Fruit fly (Drosophila melanogaster) whole organism, prepupa: ENCODE measurements around the gene X11L.

Experiments
- Blimp-1 ChIP-seq: fragments of 200-800 bp; sonication (Bioruptor generic); optimal IDR thresholded peaks from 3 replicates; lab custom pipeline; 2017; ENCODE audit warnings: missing biosample characterization, missing genetic modification characterization, mild to moderate bottlenecking, moderate library complexity, missing genetic modification reagents
- CG10631 ChIP-seq: fragments of 200-800 bp; sonication (Bioruptor generic); optimal IDR thresholded peaks from 2 replicates; lab custom pipeline; 2016; ENCODE audit warnings: missing biosample characterization, missing genetic modification characterization
- CG11294 ChIP-seq: fragments of 200-800 bp; sonication (Bioruptor generic); IDR thresholded peaks from 2 replicates; pipeline ENCODE4 v1.3.6; 2022; ENCODE audit warnings: missing biosample characterization, missing genetic modification characterization
- CG11762 ChIP-seq: fragments of 200-800 bp; sonication (Bioruptor generic); optimal IDR thresholded peaks from 3 replicates; lab custom pipeline; 2016; ENCODE audit warnings: missing biosample characterization, missing genetic modification characterization; ENCODE audit not compliant: insufficient read depth
- CG15336 ChIP-seq: fragments of 200-800 bp; sonication (Bioruptor generic); IDR thresholded peaks from 2 replicates; pipeline ENCODE4 v1.3.6; 2022; ENCODE audit warnings: missing biosample characterization, missing genetic modification characterization
- CG1621 ChIP-seq: fragments of 200-800 bp; sonication (Bioruptor generic); optimal IDR thresholded peaks from 3 replicates; lab custom pipeline; 2018; ENCODE audit warnings: missing biosample characterization, mild to moderate bottlenecking, missing genetic modification characterization
- CG16779 ChIP-seq: fragments of 200-800 bp; sonication (Bioruptor generic); optimal IDR thresholded peaks from 3 replicates; lab custom pipeline; 2017; ENCODE audit warnings: missing biosample characterization, mild to moderate bottlenecking, missing genetic modification characterization
- CG31627 ChIP-seq: fragments of 200-800 bp; sonication (Bioruptor generic); optimal IDR thresholded peaks from 3 replicates; lab custom pipeline; 2016; ENCODE audit warnings: missing biosample characterization, missing genetic modification characterization
- CG32006 ChIP-seq: fragments of 200-800 bp; sonication (Bioruptor generic); optimal IDR thresholded peaks from 3 replicates; lab custom pipeline; 2017; ENCODE audit warnings: missing biosample characterization, mild to moderate bottlenecking, missing genetic modification characterization
- CG34406 ChIP-seq: fragments of 200-800 bp; sonication (Bioruptor generic); optimal IDR thresholded peaks from 3 replicates; lab custom pipeline; 2016; ENCODE audit warnings: missing biosample characterization, missing genetic modification characterization
- CG3919 ChIP-seq: fragments of 200-800 bp; sonication (Bioruptor generic); optimal IDR thresholded peaks from 3 replicates; lab custom pipeline; 2016; ENCODE audit warnings: missing biosample characterization, missing genetic modification characterization
- CG6163 ChIP-seq: fragments of 200-800 bp; sonication (Bioruptor generic); IDR thresholded peaks from 3 replicates; pipeline ENCODE4 v1.3.6; 2022; ENCODE audit warnings: missing biosample characterization, missing genetic modification characterization
- CG6854 ChIP-seq: fragments of 200-800 bp; sonication (Bioruptor generic); optimal IDR thresholded peaks from 2 replicates; lab custom pipeline; 2017; ENCODE audit warnings: missing biosample characterization, mild to moderate bottlenecking, missing genetic modification characterization
- CG7368 ChIP-seq: fragments of 200-800 bp; sonication (Bioruptor generic); optimal IDR thresholded peaks from 3 replicates; lab custom pipeline; 2016; ENCODE audit warnings: missing biosample characterization, missing genetic modification characterization
- CG8319 ChIP-seq: fragments of 200-800 bp; sonication (Bioruptor generic); optimal IDR thresholded peaks from 3 replicates; lab custom pipeline; 2016; ENCODE audit warnings: missing biosample characterization, missing genetic modification characterization
- CG8632 ChIP-seq: fragments of 200-800 bp; sonication (Bioruptor generic); optimal IDR thresholded peaks from 3 replicates; lab custom pipeline; 2016; ENCODE audit warnings: missing biosample characterization, missing genetic modification characterization
- CG9139 ChIP-seq: fragments of 200-800 bp; sonication (Bioruptor generic); optimal IDR thresholded peaks from 3 replicates; lab custom pipeline; 2017; ENCODE audit warnings: missing biosample characterization, mild to moderate bottlenecking, missing genetic modification characterization
- Eip75B ChIP-seq: fragments of 200-800 bp; sonication (Bioruptor generic); optimal IDR thresholded peaks from 3 replicates; lab custom pipeline; 2016; ENCODE audit warnings: missing biosample characterization, missing genetic modification characterization
- Eip78C ChIP-seq: fragments of 200-800 bp; sonication (Bioruptor generic); peaks from one replicate; lab custom pipeline; 2016; ENCODE audit warnings: missing biosample characterization, missing genetic modification characterization
- Eip93F ChIP-seq: fragments of 200-800 bp; sonication (Bioruptor generic); optimal IDR thresholded peaks from 2 replicates; lab custom pipeline; 2016; ENCODE audit warnings: missing biosample characterization, mild to moderate bottlenecking, missing genetic modification characterization
- Ets21C ChIP-seq: fragments of 200-800 bp; sonication (Bioruptor generic); optimal IDR thresholded peaks from 3 replicates; lab custom pipeline; 2016; ENCODE audit warnings: missing biosample characterization, missing genetic modification characterization
- Hr38 ChIP-seq: sonication (Bioruptor generic); optimal IDR thresholded peaks from 2 replicates; lab custom pipeline; 2016; ENCODE audit warnings: missing biosample characterization, missing genetic modification characterization
- Hr39 ChIP-seq: fragments of 200-800 bp; sonication (Bioruptor generic); optimal IDR thresholded peaks from 2 replicates; lab custom pipeline; 2016; ENCODE audit warnings: missing biosample characterization, missing genetic modification characterization
- Hr4 ChIP-seq: fragments of 200-800 bp; sonication (Bioruptor generic); optimal IDR thresholded peaks from 3 replicates; lab custom pipeline; 2016; ENCODE audit warnings: missing biosample characterization, missing genetic modification characterization
- Lpt ChIP-seq: fragments of 200-800 bp; sonication (Bioruptor generic); optimal IDR thresholded peaks from 3 replicates; lab custom pipeline; 2016; ENCODE audit warnings: missing biosample characterization, missing genetic modification characterization
- OdsH ChIP-seq: fragments of 200-800 bp; sonication (Bioruptor generic); optimal IDR thresholded peaks from 3 replicates; lab custom pipeline; 2016; ENCODE audit warnings: missing biosample characterization, missing genetic modification characterization
- Smox ChIP-seq: fragments of 200-800 bp; sonication (Bioruptor generic); optimal IDR thresholded peaks from 3 replicates; lab custom pipeline; 2016; ENCODE audit warnings: missing biosample characterization, missing genetic modification characterization
- Sox102F ChIP-seq: fragments of 200-800 bp; sonication (Bioruptor generic); optimal IDR thresholded peaks from 2 replicates; lab custom pipeline; 2016; ENCODE audit warnings: missing biosample characterization, mild to moderate bottlenecking, missing genetic modification characterization
- Sox14 ChIP-seq: fragments of 200-800 bp; sonication (Bioruptor generic); optimal IDR thresholded peaks from 3 replicates; lab custom pipeline; 2016; ENCODE audit warnings: missing biosample characterization, missing genetic modification characterization
- Sox15 ChIP-seq: fragments of 200-800 bp; sonication (Bioruptor generic); optimal IDR thresholded peaks from 3 replicates; lab custom pipeline; 2016; ENCODE audit warnings: missing biosample characterization, missing genetic modification characterization
- achi ChIP-seq: fragments of 200-800 bp; sonication (Bioruptor generic); optimal IDR thresholded peaks from 3 replicates; lab custom pipeline; 2016; ENCODE audit warnings: missing biosample characterization, missing genetic modification characterization
- acj6 ChIP-seq: fragments of 200-800 bp; sonication (Bioruptor generic); optimal IDR thresholded peaks from 3 replicates; lab custom pipeline; 2016; ENCODE audit warnings: missing biosample characterization, missing genetic modification characterization
- cyc ChIP-seq: fragments of 200-800 bp; sonication (Bioruptor generic); optimal IDR thresholded peaks from 3 replicates; lab custom pipeline; 2016; ENCODE audit warnings: missing biosample characterization, missing genetic modification characterization
- dac ChIP-seq: fragments of 200-800 bp; sonication (Bioruptor generic); optimal IDR thresholded peaks from 2 replicates; lab custom pipeline; 2017; ENCODE audit warnings: missing biosample characterization, mild to moderate bottlenecking, missing genetic modification characterization
- dsx ChIP-seq: fragments of 200-800 bp; optimal IDR thresholded peaks from 3 replicates; lab custom pipeline; 2019; ENCODE audit warnings: missing biosample characterization, mild to moderate bottlenecking, missing genetic modification characterization, moderate library complexity; ENCODE audit not compliant: poor library complexity, severe bottlenecking
- eg ChIP-seq: fragments of 200-800 bp; sonication (Bioruptor generic); IDR thresholded peaks from 3 replicates; pipeline ENCODE4 v1.3.6; 2022; ENCODE audit warnings: missing biosample characterization, missing genetic modification characterization
- esn ChIP-seq: fragments of 200-800 bp; sonication (Bioruptor generic); optimal IDR thresholded peaks from 2 replicates; lab custom pipeline; 2016; ENCODE audit warnings: missing biosample characterization, mild to moderate bottlenecking, missing genetic modification characterization, moderate library complexity
- fd59A ChIP-seq: fragments of 200-800 bp; sonication (Bioruptor generic); optimal IDR thresholded peaks from 2 replicates; lab custom pipeline; 2017; ENCODE audit warnings: missing biosample characterization, mild to moderate bottlenecking, missing genetic modification characterization, missing genetic modification reagents
- fd85E ChIP-seq: fragments of 200-800 bp; sonication (Bioruptor generic); optimal IDR thresholded peaks from 3 replicates; lab custom pipeline; 2016; ENCODE audit warnings: missing biosample characterization, missing genetic modification characterization
- fkh ChIP-seq: fragments of 200-800 bp; sonication (Bioruptor generic); optimal IDR thresholded peaks from 3 replicates; lab custom pipeline; 2017; ENCODE audit warnings: missing biosample characterization, mild to moderate bottlenecking, missing genetic modification characterization, moderate library complexity
- lz ChIP-seq: fragments of 200-800 bp; sonication (Bioruptor generic); optimal IDR thresholded peaks from 3 replicates; lab custom pipeline; 2016; ENCODE audit warnings: missing biosample characterization, missing genetic modification characterization
- pdm3 ChIP-seq: fragments of 200-800 bp; sonication (Bioruptor generic); optimal IDR thresholded peaks from 3 replicates; lab custom pipeline; 2016; ENCODE audit warnings: missing biosample characterization, missing genetic modification characterization
- salr ChIP-seq, 2 experiments: fragments of 200-800 bp; sonication (Bioruptor generic); optimal IDR thresholded peaks; 3 replicates each; lab custom pipeline; 2016 to 2018; ENCODE audit warnings: missing biosample characterization in 2 of 2, missing genetic modification characterization in 2 of 2, mild to moderate bottlenecking in 1 of 2
- spab ChIP-seq: fragments of 200-800 bp; sonication (Bioruptor generic); optimal IDR thresholded peaks from 2 replicates; lab custom pipeline; 2017; ENCODE audit warnings: missing biosample characterization, mild to moderate bottlenecking, missing genetic modification characterization, missing genetic modification reagents
- ss ChIP-seq, 2 experiments: fragments of 200-800 bp; sonication (Bioruptor generic); optimal IDR thresholded peaks; 2 replicates in 1 of 2; 3 replicates in 1 of 2; lab custom pipeline; 2017 to 2018; ENCODE audit warnings: mild to moderate bottlenecking in 2 of 2, missing biosample characterization in 2 of 2, missing genetic modification characterization in 2 of 2, moderate library complexity in 1 of 2
- svp ChIP-seq: fragments of 200-800 bp; sonication (Bioruptor generic); peaks from one replicate; lab custom pipeline; 2016; ENCODE audit warnings: missing biosample characterization, missing genetic modification characterization
- topi ChIP-seq: fragments of 200-800 bp; sonication (Bioruptor generic); optimal IDR thresholded peaks from 3 replicates; lab custom pipeline; 2016; ENCODE audit warnings: missing biosample characterization, missing genetic modification characterization
- vri ChIP-seq: fragments of 200-800 bp; sonication (Bioruptor generic); optimal IDR thresholded peaks from 3 replicates; lab custom pipeline; 2016; ENCODE audit warnings: missing biosample characterization, mild to moderate bottlenecking, missing genetic modification characterization

Gene X11L

DNA sequence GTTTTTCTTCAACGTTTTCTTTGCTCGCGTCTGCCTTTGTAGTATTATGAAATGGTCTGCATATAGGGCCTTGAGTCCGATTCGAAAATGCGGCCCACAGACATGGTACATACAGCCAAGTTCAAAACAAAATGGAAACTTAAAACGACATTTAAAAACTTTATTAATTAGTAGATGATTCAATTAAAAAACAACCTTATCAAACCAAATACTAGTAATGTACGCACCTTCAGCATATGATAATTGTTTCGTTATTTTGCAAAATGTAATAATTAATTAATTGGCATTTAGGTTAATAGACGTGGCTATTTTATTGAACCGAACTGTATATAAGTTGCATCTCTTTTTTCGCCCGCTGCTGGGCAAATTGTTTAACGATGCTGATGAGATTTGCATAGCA lies 4.7 kb upstream of the X11L start (continued):
- TF ChIP-seq CG31627 (GFP tag; lab: Kevin White, UChicago): no peak
- TF ChIP-seq CG7368: no peak
- TF ChIP-seq dac: no peak
- TF ChIP-seq CG8632 (GFP tag; lab: Kevin White, UChicago): no peak
- no peak for TF ChIP-seq Blimp-1 (GFP tag; lab: Kevin White, UChicago)
- no peak for TF ChIP-seq Lpt
- peak in 1 of 2 experiments; percentile 19 for TF ChIP-seq ss (GFP tag; optimal IDR thresholded peaks at IDR 0.05; lab: Kevin White, UChicago)
- no peak for TF ChIP-seq fd85E (GFP tag; lab: Kevin White, UChicago)
- TF ChIP-seq CG15336: peak; percentile 60
- TF ChIP-seq svp (GFP tag; lab: Kevin White, UChicago): peak; percentile 62
- no peak for TF ChIP-seq spab (GFP tag; lab: Kevin White, UChicago)
- TF ChIP-seq acj6 (GFP tag; lab: Kevin White, UChicago): no peak
- TF ChIP-seq pdm3 (GFP tag; lab: Kevin White, UChicago): peak; percentile 16
- no peak for TF ChIP-seq Eip75B (GFP tag; lab: Kevin White, UChicago)
- peak; percentile 38 for TF ChIP-seq dsx (GFP tag; lab: Kevin White, UChicago)
- peak; percentile 47; the same call in 1 of the 3 replicates for TF ChIP-seq CG6163 (GFP tag; lab: Robert Waterston, UW)
- TF ChIP-seq CG32006 (GFP tag; lab: Kevin White, UChicago): no peak

DNA sequence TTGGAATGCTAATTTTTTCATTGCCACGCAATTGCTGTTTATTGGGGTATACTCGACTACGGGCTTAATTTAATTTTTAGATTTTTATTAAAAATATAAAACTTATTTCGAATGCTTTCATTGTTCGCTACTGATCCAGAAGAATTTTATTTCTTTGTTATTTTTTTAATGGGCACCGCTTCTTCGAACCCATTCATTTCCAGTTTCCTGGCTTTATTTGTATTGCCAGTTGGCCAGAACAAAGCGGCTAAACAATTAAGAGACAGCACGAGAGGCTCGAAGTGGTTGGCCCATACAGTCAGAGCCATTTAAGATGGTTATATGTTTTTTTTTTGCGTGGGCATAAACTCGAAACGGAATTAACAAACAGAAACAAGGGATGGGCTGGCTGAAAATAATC lies 3.6 kb upstream of the X11L start:
- TF ChIP-seq CG16779 (tag; lab: Kevin White, UChicago) (no peak), cyc (GFP tag; lab: Kevin White, UChicago) (peak; percentile 80), Sox102F (GFP tag; lab: Kevin White, UChicago) (peak; percentile 80), eg (GFP tag; lab: Robert Waterston, UW) (peak; percentile 80), OdsH (GFP tag; lab: Kevin White, UChicago) (peak; percentile 85), acj6 (GFP tag; lab: Kevin White, UChicago) (peak; percentile 80), Hr4 (GFP tag; lab: Kevin White, UChicago) (peak; percentile 55), fkh (GFP tag; lab: Kevin White, UChicago) (no peak), CG11294 (peak; percentile 39; the same call in 1 of the 2 replicates), topi (GFP tag; lab: Kevin White, UChicago) (peak; percentile 84), fd59A (peak; percentile 23), CG6163 (GFP tag; lab: Robert Waterston, UW) (peak; percentile 82), dac (peak; percentile 17), CG34406 (GFP tag; lab: Kevin White, UChicago) (peak; percentile 79), CG9139 (GFP tag; lab: Kevin White, UChicago) (peak; percentile 55), Hr38 (GFP tag; lab: Kevin White, UChicago) (no peak), vri (GFP tag; lab: Kevin White, UChicago) (peak; percentile 75), CG6854 (peak; percentile 59), Eip78C (peak; percentile 95), Lpt (peak; percentile 15), CG10631 (GFP tag; lab: Kevin White, UChicago) (peak; percentile 82), CG1621 (peak; percentile 23), esn (GFP tag; lab: Kevin White, UChicago) (peak; percentile 88), Sox15 (GFP tag; lab: Kevin White, UChicago) (peak; percentile 68), CG7368 (peak; percentile 69), Eip93F (GFP tag; lab: Kevin White, UChicago) (peak; percentile 72), CG11762 (peak; percentile 51), ss (GFP tag; optimal IDR thresholded peaks at IDR 0.05; lab: Kevin White, UChicago) (peak; percentile 29 to 73), CG8632 (GFP tag; lab: Kevin White, UChicago) (peak; percentile 81), Eip75B (GFP tag; lab: Kevin White, UChicago) (peak; percentile 77), salr (GFP tag; optimal IDR thresholded peaks at IDR 0.05; lab: Kevin White, UChicago) (peak; percentile 42), Hr39 (GFP tag; lab: Kevin White, UChicago) (peak; percentile 69), CG31627 (GFP tag; lab: Kevin White, UChicago) (peak; percentile 73), Sox14 (peak; percentile 82), Smox (GFP tag; lab: Kevin White, UChicago) (peak; percentile 81), svp (GFP tag; lab: Kevin White, UChicago) (peak; percentile 91), dsx (GFP tag; lab: Kevin White, UChicago) (peak; percentile 67), Ets21C (GFP tag; lab: Kevin White, UChicago) (peak; percentile 53), CG8319 (GFP tag; lab: Kevin White, UChicago) (peak; percentile 56), pdm3 (GFP tag; lab: Kevin White, UChicago) (peak; percentile 82), CG3919 (GFP tag; lab: Kevin White, UChicago) (peak; percentile 83), achi (GFP tag; lab: Kevin White, UChicago) (peak; percentile 76), lz (GFP tag; lab: Kevin White, UChicago) (peak; percentile 83)
